Fruit fly (Drosophila melanogaster): ENCODE results near the gene CG11360.

CG11360 gene

DNA sequence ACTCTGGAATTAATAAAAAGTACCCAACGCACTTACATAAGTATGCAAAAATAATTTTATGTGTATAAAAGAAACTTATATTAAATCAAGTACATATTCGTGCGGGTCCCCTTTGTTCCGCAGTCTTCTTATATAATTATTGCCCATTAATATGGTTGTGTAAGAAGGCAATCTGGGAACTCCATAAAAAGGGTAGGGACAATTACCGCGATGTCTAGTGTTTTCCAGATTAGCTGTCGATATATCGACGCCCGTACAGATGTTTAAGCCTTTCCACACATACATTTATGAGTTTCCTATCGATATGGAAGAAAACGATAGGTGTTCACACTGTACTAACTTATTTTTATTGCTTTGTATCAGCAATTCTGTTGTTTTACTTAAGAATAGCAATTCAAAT is 25.7 kb downstream of the CG11360 start (continued):
- peak; percentile 35 for TF ChIP-seq Hr3 (GFP tag; optimal IDR thresholded peaks at IDR 0.05)
- no peak for TF ChIP-seq CG12299 (tag; optimal IDR thresholded peaks at IDR 0.05)
- no peak for TF ChIP-seq ham (GFP tag; IDR thresholded peaks at IDR 0.05)
- no peak for TF ChIP-seq CG6791 (GFP tag; IDR thresholded peaks at IDR 0.05; ENCODE audit: partially characterized antibody)
- TF ChIP-seq bsh (GFP tag; optimal IDR thresholded peaks at IDR 0.05), result peak in 1 of 2 experiments; percentile 11
- TF ChIP-seq Meics (GFP tag; optimal IDR thresholded peaks at IDR 0.05), result peak; percentile 57
- no peak for TF ChIP-seq CG1647 (GFP tag; optimal IDR thresholded peaks at IDR 0.05)
- TF ChIP-seq aop (GFP tag; IDR thresholded peaks at IDR 0.05), result no peak
- TF ChIP-seq fd102C (GFP tag; optimal IDR thresholded peaks at IDR 0.05), result no peak
- peak; percentile 42 for TF ChIP-seq CG12391 (tag; optimal IDR thresholded peaks at IDR 0.05)
- TF ChIP-seq CG17186 (GFP tag; optimal IDR thresholded peaks at IDR 0.05), result peak; percentile 34
- TF ChIP-seq CG11085 (GFP tag; IDR thresholded peaks at IDR 0.05), result no peak
- no peak; the same call in 1 of the 2 replicates for TF ChIP-seq CG32532 (GFP tag; IDR thresholded peaks at IDR 0.05)
- TF ChIP-seq CG18619 (GFP tag; optimal IDR thresholded peaks at IDR 0.05), result no peak
- TF ChIP-seq Lim3 (GFP tag; IDR thresholded peaks at IDR 0.05), result no peak
- no peak for TF ChIP-seq fru (optimal IDR thresholded peaks at IDR 0.05)
- no peak for TF ChIP-seq sisA (GFP tag; IDR thresholded peaks at IDR 0.05)
- no peak for TF ChIP-seq CG12219 (GFP tag; optimal IDR thresholded peaks at IDR 0.05)
- TF ChIP-seq Nf-YC (tag; optimal IDR thresholded peaks at IDR 0.05), result peak; percentile 47
- TF ChIP-seq Adf1 (GFP tag; IDR thresholded peaks at IDR 0.05), result 0 out of 2 replicates have a peak, but pooled peaks have one; percentile 14
- TF ChIP-seq sim (GFP tag; IDR thresholded peaks at IDR 0.05), result no peak
- TF ChIP-seq sob (GFP tag; IDR thresholded peaks at IDR 0.05), result no peak; the same call in 1 of the 2 replicates
- peak; percentile 7 for TF ChIP-seq eyg (GFP tag; optimal IDR thresholded peaks at IDR 0.05)
- TF ChIP-seq jigr1 (GFP tag; IDR thresholded peaks at IDR 0.05), result no peak
- no peak for TF ChIP-seq Nf-YB (GFP tag; optimal IDR thresholded peaks at IDR 0.05)
- TF ChIP-seq hth (optimal IDR thresholded peaks at IDR 0.05), result no peak
- no peak; the same call in 2 of the 3 replicates for TF ChIP-seq CG34422 (GFP tag; IDR thresholded peaks at IDR 0.05)
- TF ChIP-seq chn (GFP tag; optimal IDR thresholded peaks at IDR 0.05), result peak; percentile 9
- no peak for TF ChIP-seq CG11560 (tag; IDR thresholded peaks at IDR 0.05)
- TF ChIP-seq ttk (GFP tag; IDR thresholded peaks at IDR 0.05), result no peak
- no peak for TF ChIP-seq Taf1 (GFP tag; IDR thresholded peaks at IDR 0.05)
- no peak for TF ChIP-seq crc (GFP tag; optimal IDR thresholded peaks at IDR 0.05)
- no peak for TF ChIP-seq Atf-2 (GFP tag; optimal IDR thresholded peaks at IDR 0.05)
- no peak for TF ChIP-seq CG7745 (tag; optimal IDR thresholded peaks at IDR 0.05)
- TF ChIP-seq CG8388 (GFP tag; optimal IDR thresholded peaks at IDR 0.05), result peak; percentile 12
- no peak for TF ChIP-seq sd (tag; optimal IDR thresholded peaks at IDR 0.05)
- TF ChIP-seq CG11504 (tag; optimal IDR thresholded peaks at IDR 0.05), result no peak
- peak; percentile 33 for TF ChIP-seq CG8089 (GFP tag; optimal IDR thresholded peaks at IDR 0.05)
- TF ChIP-seq CG4707 (GFP tag; optimal IDR thresholded peaks at IDR 0.05), result no peak
- peak; percentile 20 for TF ChIP-seq CG12104 (GFP tag; optimal IDR thresholded peaks at IDR 0.05)
- TF ChIP-seq disco-r (GFP tag; optimal IDR thresholded peaks at IDR 0.05), result no peak
- TF ChIP-seq z (GFP tag; IDR thresholded peaks at IDR 0.05), result no peak
- no peak for TF ChIP-seq Elba2 (GFP tag; optimal IDR thresholded peaks at IDR 0.05)
- TF ChIP-seq dysf (GFP tag; IDR thresholded peaks at IDR 0.05), result no peak
- TF ChIP-seq psq (GFP tag; optimal IDR thresholded peaks at IDR 0.05), result no peak
- TF ChIP-seq toy (GFP tag; IDR thresholded peaks at IDR 0.05), result no peak
- no peak for TF ChIP-seq CG7271 (tag; optimal IDR thresholded peaks at IDR 0.05)
- no peak for TF ChIP-seq CG16815 (GFP tag; optimal IDR thresholded peaks at IDR 0.05)
- no peak for TF ChIP-seq grn (GFP tag; optimal IDR thresholded peaks at IDR 0.05)
- no peak for TF ChIP-seq ci (GFP tag; IDR thresholded peaks at IDR 0.05)
- TF ChIP-seq gce (GFP tag; IDR thresholded peaks at IDR 0.05), result no peak
- no peak for TF ChIP-seq CG10274 (GFP tag; optimal IDR thresholded peaks at IDR 0.05)
- TF ChIP-seq Dad (GFP tag; optimal IDR thresholded peaks at IDR 0.05), result peak; percentile 15
